Worm (Caenorhabditis elegans): ENCODE measurements around the gene EGAP2.2.

Gene EGAP2.2

DNA sequence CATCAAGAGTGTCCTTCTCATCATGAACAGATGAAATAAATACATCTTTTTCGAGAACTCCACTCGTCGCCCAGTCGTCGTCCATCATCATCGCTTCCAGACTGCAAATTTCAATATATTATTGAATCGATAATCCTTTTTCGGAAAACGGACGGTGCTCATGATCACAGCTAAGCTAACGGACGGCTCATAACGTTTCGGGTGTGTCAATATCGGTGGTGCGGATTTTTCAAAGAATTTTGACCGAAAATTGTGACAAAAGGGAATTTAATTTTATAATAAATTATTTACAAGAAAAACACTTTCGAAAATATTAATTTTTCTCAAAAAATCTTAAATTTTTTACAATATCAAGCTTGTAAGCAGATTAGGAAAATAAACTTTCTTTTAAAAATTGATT lies 42.2 kb upstream of the EGAP2.2 start, which contains the start of gene crh-2:
Gene crh-2 (minus strand): TSS at position 101 of the 400 bp plus-strand sequence.
- no peak for TF ChIP-seq nhr-67 (tag; optimal IDR thresholded peaks at IDR 0.05)
- TF ChIP-seq hmg-11 (tag; optimal IDR thresholded peaks at IDR 0.05) = no peak
- no peak for TF ChIP-seq fkh-10 (GFP tag; optimal IDR thresholded peaks at IDR 0.05)
- TF ChIP-seq lin-39 (tag; optimal IDR thresholded peaks at IDR 0.05) = no peak
- no peak for TF ChIP-seq eor-1 (tag; optimal IDR thresholded peaks at IDR 0.05)
- TF ChIP-seq nhr-28 (tag; optimal IDR thresholded peaks at IDR 0.05) = no peak
- TF ChIP-seq mdl-1 (tag; optimal IDR thresholded peaks at IDR 0.05) = no peak
- no peak for TF ChIP-seq nhr-77 (tag; optimal IDR thresholded peaks at IDR 0.05)

DNA sequence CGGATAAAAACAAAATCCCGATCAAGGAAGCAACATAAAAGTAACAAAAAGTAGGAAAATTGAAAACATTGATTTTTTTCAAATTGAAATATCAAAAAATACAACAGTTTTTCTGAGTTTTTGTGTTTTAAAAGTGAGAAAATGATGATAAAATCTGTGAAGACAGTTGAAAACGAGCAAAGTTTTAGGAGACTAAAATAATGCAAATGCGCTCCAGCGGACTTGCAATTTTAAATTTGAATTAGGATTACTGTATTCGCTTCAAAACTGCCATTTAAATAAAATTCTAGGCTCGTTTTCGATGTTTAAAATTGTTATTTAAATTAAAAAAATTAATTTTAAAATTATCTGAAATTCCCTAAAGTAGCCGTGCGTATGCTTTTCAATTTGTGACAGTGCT lies 41.8 kb upstream of the EGAP2.2 start:
- TF ChIP-seq ceh-28 (tag; optimal IDR thresholded peaks at IDR 0.05) = no peak
- no peak for TF ChIP-seq eor-1 (tag; optimal IDR thresholded peaks at IDR 0.05)
- TF ChIP-seq tbx-2 (tag; optimal IDR thresholded peaks at IDR 0.05) = no peak
- no peak for TF ChIP-seq unc-62 (GFP tag; optimal IDR thresholded peaks at IDR 0.05)
- no peak for TF ChIP-seq daf-12 (tag; optimal IDR thresholded peaks at IDR 0.05)
- no peak for TF ChIP-seq ceh-9 (tag; optimal IDR thresholded peaks at IDR 0.05)
- TF ChIP-seq R02D3.7 (tag; optimal IDR thresholded peaks at IDR 0.05) = no peak
- TF ChIP-seq nfya-1 (tag; optimal IDR thresholded peaks at IDR 0.05; ENCODE audit: insufficient read depth) = no peak
- no peak for TF ChIP-seq fos-1 (tag; optimal IDR thresholded peaks at IDR 0.05)
- TF ChIP-seq ceh-16 (tag; optimal IDR thresholded peaks at IDR 0.05) = no peak
- no peak for TF ChIP-seq unc-39 (tag; optimal IDR thresholded peaks at IDR 0.05)

DNA sequence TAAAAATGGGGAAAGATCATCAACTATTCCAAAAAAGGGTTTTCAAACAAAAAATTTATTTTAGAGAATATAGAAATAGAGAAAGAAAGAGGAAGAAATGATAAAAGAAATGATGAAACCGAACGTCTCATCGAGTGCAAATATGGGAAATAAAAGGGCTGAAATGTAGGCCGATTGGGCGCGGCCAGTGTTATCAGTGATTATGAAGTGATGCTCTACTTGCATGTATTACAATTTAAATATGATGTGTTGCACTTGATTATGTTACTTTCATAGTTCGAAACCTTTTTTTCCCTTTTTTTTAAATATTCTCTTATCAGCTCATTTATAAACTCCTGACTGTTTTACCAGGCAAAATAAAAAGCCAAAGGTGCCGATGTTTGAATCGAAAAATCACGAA lies 37.9 kb upstream of the EGAP2.2 start:
- TF ChIP-seq pha-4 (tag; optimal IDR thresholded peaks at IDR 0.05) (peak; percentile 10), jun-1 (tag; optimal IDR thresholded peaks at IDR 0.05) (peak; percentile 45), fkh-2 (tag; optimal IDR thresholded peaks at IDR 0.05) (no peak), ceh-82 (tag; optimal IDR thresholded peaks at IDR 0.05) (no peak), unc-39 (tag; optimal IDR thresholded peaks at IDR 0.05) (no peak), pqm-1 (tag; optimal IDR thresholded peaks at IDR 0.05) (peak; percentile 92), lsy-12 (tag; optimal IDR thresholded peaks at IDR 0.05) (no peak), elt-2 (tag; optimal IDR thresholded peaks at IDR 0.05) (peak; percentile 99), lin-39 (tag; optimal IDR thresholded peaks at IDR 0.05) (no peak), egl-27 (tag; optimal IDR thresholded peaks at IDR 0.05) (no peak), R02D3.7 (tag; optimal IDR thresholded peaks at IDR 0.05) (no peak), nhr-11 (tag; optimal IDR thresholded peaks at IDR 0.05) (no peak), tbx-2 (tag; optimal IDR thresholded peaks at IDR 0.05) (no peak), zag-1 (tag; optimal IDR thresholded peaks at IDR 0.05) (no peak), sea-2 (GFP tag; optimal IDR thresholded peaks at IDR 0.05) (no peak)

DNA sequence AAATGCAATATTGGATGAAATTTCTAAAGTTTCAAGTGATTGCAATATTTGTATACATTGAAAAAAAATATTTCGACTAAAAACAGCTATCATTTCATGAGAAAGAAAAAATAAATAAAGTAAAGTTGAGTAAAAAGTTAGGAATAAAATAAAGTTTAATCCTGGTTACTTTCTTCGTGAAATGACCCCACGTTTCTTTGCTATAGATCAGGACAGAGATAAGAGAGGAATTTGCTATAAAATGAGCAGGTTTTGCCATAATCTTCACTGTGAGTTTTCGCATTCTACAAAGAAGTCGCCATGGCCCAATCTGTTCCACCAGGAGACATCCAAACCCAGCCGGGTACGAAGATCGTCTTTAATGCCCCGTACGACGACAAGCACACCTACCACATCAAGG lies 35.6 kb upstream of the EGAP2.2 start, which contains the start of gene msp-49:
Gene msp-49 (plus strand): TSS at position 301 of the 400 bp plus-strand sequence.
- TF ChIP-seq ceh-16 (tag; optimal IDR thresholded peaks at IDR 0.05) = no peak
- no peak for TF ChIP-seq egl-5 (tag; optimal IDR thresholded peaks at IDR 0.05)
- no peak for TF ChIP-seq ztf-4 (tag; optimal IDR thresholded peaks at IDR 0.05)
- no peak for TF ChIP-seq skn-1 (tag; optimal IDR thresholded peaks at IDR 0.05)

DNA sequence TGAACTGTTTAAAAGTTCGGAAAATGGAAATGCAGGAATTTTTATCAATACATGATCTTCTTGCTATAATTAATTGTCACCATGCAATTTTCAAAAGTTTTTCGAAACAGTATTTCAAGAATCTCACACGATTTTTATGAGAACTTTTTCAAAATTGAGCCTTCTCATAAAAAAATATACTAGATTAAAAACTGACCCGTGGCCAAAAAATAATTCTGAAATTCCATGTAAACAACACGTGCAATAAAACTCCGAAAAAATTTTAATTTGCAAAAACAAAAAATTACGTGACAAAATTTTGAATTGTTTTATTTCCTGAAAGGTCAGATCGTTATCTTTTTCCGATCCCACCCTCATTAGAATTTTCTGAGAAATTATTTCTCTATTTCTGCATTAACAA lies 34.2 kb upstream of the EGAP2.2 start, which contains the start of gene C34F11.5:
Gene C34F11.5 (plus strand): TSS at position 301 of the 400 bp plus-strand sequence.
- no peak for TF ChIP-seq fkh-10 (GFP tag; optimal IDR thresholded peaks at IDR 0.05)
- TF ChIP-seq elt-2 (tag; optimal IDR thresholded peaks at IDR 0.05) = no peak
- no peak for TF ChIP-seq ceh-9 (tag; optimal IDR thresholded peaks at IDR 0.05)
- TF ChIP-seq elt-3 (tag; optimal IDR thresholded peaks at IDR 0.05) = no peak
- TF ChIP-seq ztf-4 (tag; optimal IDR thresholded peaks at IDR 0.05) = no peak
- TF ChIP-seq ceh-16 (tag; optimal IDR thresholded peaks at IDR 0.05) = no peak
- TF ChIP-seq unc-39 (tag; optimal IDR thresholded peaks at IDR 0.05) = no peak
- no peak for TF ChIP-seq ama-1 (optimal IDR thresholded peaks at IDR 0.05)
- no peak for TF ChIP-seq ceh-28 (tag; optimal IDR thresholded peaks at IDR 0.05)
- no peak for TF ChIP-seq lsy-12 (tag; optimal IDR thresholded peaks at IDR 0.05)
- TF ChIP-seq ceh-82 (tag; optimal IDR thresholded peaks at IDR 0.05) = no peak
- TF ChIP-seq nhr-11 (tag; optimal IDR thresholded peaks at IDR 0.05) = no peak
- TF ChIP-seq snpc-4 (tag; optimal IDR thresholded peaks at IDR 0.05) = no peak
- no peak for TF ChIP-seq egl-5 (tag; optimal IDR thresholded peaks at IDR 0.05)
- no peak for TF ChIP-seq sea-2 (GFP tag; optimal IDR thresholded peaks at IDR 0.05)
